Fruit fly (Drosophila melanogaster): ENCODE measurements around the gene CG17202.

DNA sequence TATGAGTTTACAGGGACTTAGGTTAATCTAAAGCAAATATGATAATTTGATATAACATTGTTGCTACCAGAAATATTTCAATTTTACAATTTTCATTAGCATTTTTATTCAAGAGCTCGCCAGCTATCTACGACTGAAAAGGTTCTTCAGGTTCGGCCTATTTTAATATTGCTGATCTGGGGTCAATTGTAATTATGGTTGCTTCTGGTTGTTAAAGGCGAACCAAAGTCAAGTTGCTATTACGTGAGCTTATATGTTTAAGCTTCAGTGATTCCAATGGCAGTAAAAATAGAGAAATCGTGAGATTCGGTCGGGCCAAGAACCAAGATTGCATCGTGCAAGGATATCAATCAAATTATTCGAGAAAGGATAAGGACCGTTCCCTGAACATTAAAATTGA is 13.4 kb downstream of the CG17202 start, which contains the start of gene Desat2:
- TF ChIP-seq Gug (GFP tag; IDR thresholded peaks at IDR 0.05) (no peak), esn (GFP tag; optimal IDR thresholded peaks at IDR 0.05) (no peak), fkh (GFP tag; optimal IDR thresholded peaks at IDR 0.05) (no peak), net (GFP tag; optimal IDR thresholded peaks at IDR 0.05) (no peak), CG6163 (GFP tag; IDR thresholded peaks at IDR 0.05) (no peak), fd85E (GFP tag; optimal IDR thresholded peaks at IDR 0.05) (no peak)

All from whole organism, prepupa.